Worm (Caenorhabditis elegans) whole organism, L1 larva: ENCODE measurements around the gene spig-9.

ENCODE experiments used
- isw-1 ChIP-seq: fragments of 200-800 bp; sonication (Bioruptor generic); IDR thresholded peaks from 2 replicates; pipeline ENCODE4 v1.3.6; 2022; ENCODE audit warnings: missing genetic modification characterization, missing compliant biosample characterization
- pqm-1 ChIP-seq: sonication (generic microtip); optimal IDR thresholded peaks from 3 replicates; lab custom pipeline; 2017; ENCODE audit warnings: missing biosample characterization, missing genetic modification characterization
- unc-62 ChIP-seq: fragments of 150-350 bp; optimal IDR thresholded peaks from 2 replicates; lab custom pipeline; 2014; ENCODE audit warnings: missing biosample characterization, missing genetic modification reagents, missing genetic modification characterization
- xbp-1 ChIP-seq: sonication (generic microtip); optimal IDR thresholded peaks from 2 replicates; lab custom pipeline; 2016; ENCODE audit warnings: missing genetic modification characterization, missing compliant biosample characterization

DNA sequence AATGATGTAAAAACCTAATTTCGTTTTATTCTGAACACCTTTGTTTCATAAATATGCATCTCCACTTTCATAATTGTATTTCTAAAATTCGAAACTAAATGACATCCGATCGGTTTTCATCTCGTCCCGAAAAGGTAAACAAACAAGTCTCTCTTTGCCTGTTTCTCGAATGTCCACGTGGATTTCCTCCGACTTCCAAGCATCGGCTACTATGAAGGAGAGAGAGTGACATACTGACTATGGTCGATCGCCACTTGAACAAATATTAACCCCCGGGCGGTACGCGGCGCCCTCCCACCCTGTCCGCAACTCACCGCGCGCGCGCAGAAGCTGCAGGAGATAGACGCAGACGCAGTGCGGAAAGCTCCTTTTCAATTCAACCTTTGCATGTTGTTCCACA is 35.8 kb downstream of the spig-9 start:
- TF ChIP-seq xbp-1 (no peak), unc-62 (GFP tag; lab: Kevin White, UChicago) (no peak), isw-1 (GFP tag; lab: Robert Waterston, UW) (no peak), pqm-1 (tag; lab: Kevin White, UChicago) (no peak)
